Worm (Caenorhabditis elegans) whole organism, L2 larva: ENCODE results near the gene mlp-1.

Experiments
- ama-1 ChIP-seq: fragments of 150-350 bp; optimal IDR thresholded peaks from 2 replicates; lab custom pipeline; 2018; ENCODE audit warnings: inconsistent platforms
- fos-1 ChIP-seq: fragments of 150-350 bp; optimal IDR thresholded peaks from 2 replicates; lab custom pipeline; 2014; ENCODE audit warnings: missing biosample characterization, missing genetic modification characterization
- lsy-2 ChIP-seq, 2 experiments: fragments of 150-350 bp in 1 of 2; sonication (generic microtip) in 1 of 2; optimal IDR thresholded peaks; 2 replicates each; lab custom pipeline; 2014 to 2017; ENCODE audit warnings: missing biosample characterization in 2 of 2, missing genetic modification characterization in 2 of 2
- mdl-1 ChIP-seq, 2 experiments: fragments of 150-350 bp in 1 of 2; sonication (generic microtip) in 1 of 2; optimal IDR thresholded peaks; 2 replicates each; lab custom pipeline; 2017; ENCODE audit warnings: missing biosample characterization in 2 of 2, missing genetic modification characterization in 2 of 2
- nhr-12 ChIP-seq: fragments of 150-350 bp; optimal IDR thresholded peaks from 2 replicates; lab custom pipeline; 2014; ENCODE audit warnings: missing biosample characterization, missing genetic modification characterization
- nhr-6 ChIP-seq: fragments of 150-350 bp; optimal IDR thresholded peaks from 2 replicates; lab custom pipeline; 2014; ENCODE audit warnings: missing biosample characterization, missing genetic modification characterization
- skn-1 ChIP-seq: sonication (generic microtip); optimal IDR thresholded peaks from 2 replicates; lab custom pipeline; 2017; ENCODE audit warnings: missing biosample characterization, missing genetic modification characterization
- ztf-4 ChIP-seq: fragments of 150-350 bp; optimal IDR thresholded peaks from 2 replicates; lab custom pipeline; 2014; ENCODE audit warnings: missing biosample characterization, missing genetic modification characterization

- TF ChIP-seq ama-1 (no peak), mdl-1 (tag; optimal IDR thresholded peaks at IDR 0.05; lab: Kevin White, UChicago) (peak in 1 of 2 experiments; percentile 50), nhr-12 (tag; lab: Kevin White, UChicago) (no peak), ztf-4 (tag; lab: Kevin White, UChicago) (peak; percentile 64), fos-1 (tag; lab: Kevin White, UChicago) (peak; percentile 86), lsy-2 (tag; optimal IDR thresholded peaks at IDR 0.05; lab: Kevin White, UChicago) (peak in 1 of 2 experiments; percentile 75), nhr-6 (tag; lab: Kevin White, UChicago) (peak; percentile 65), skn-1 (tag; lab: Kevin White, UChicago) (no peak)
Measured at ce11 chrIII:5938013-5938412, 36.8 kb downstream of the mlp-1 start.
